Fruit fly (Drosophila melanogaster): ENCODE results near the gene alpha-Est4.

The alpha-Est4 gene

dm6 chr3R:7490884-7491283, 47.5 kb downstream of the alpha-Est4 start (continued):
- TF ChIP-seq pb (GFP tag; optimal IDR thresholded peaks at IDR 0.05): no peak
- TF ChIP-seq Ada2b (GFP tag; IDR thresholded peaks at IDR 0.05): peak; percentile 28; the same call in 1 of the 2 replicates
- TF ChIP-seq insv (GFP tag; optimal IDR thresholded peaks at IDR 0.05): no peak
- TF ChIP-seq CG6272 (GFP tag; IDR thresholded peaks at IDR 0.05): 0 out of 2 replicates have a peak, but pooled peaks have one; percentile 17
- no peak for TF ChIP-seq Dip2 (GFP tag; IDR thresholded peaks at IDR 0.05)
- TF ChIP-seq hbn (GFP tag; IDR thresholded peaks at IDR 0.05; ENCODE audit: partially characterized antibody): no peak
- no peak for TF ChIP-seq HmgD (GFP tag; optimal IDR thresholded peaks at IDR 0.05)
- TF ChIP-seq knrl (GFP tag; IDR thresholded peaks at IDR 0.05; ENCODE audit: partially characterized antibody): no peak
- TF ChIP-seq Xbp1 (GFP tag; optimal IDR thresholded peaks at IDR 0.05): peak; percentile 62
- no peak for TF ChIP-seq Mrtf (GFP tag; IDR thresholded peaks at IDR 0.05)
- TF ChIP-seq Jarid2 (GFP tag; optimal IDR thresholded peaks at IDR 0.05): no peak
- no peak for TF ChIP-seq gsb (GFP tag; IDR thresholded peaks at IDR 0.05)
- no peak for TF ChIP-seq Deaf1 (tag; optimal IDR thresholded peaks at IDR 0.05)
- TF ChIP-seq CG12155 (GFP tag; optimal IDR thresholded peaks at IDR 0.05): peak; percentile 26
- no peak for TF ChIP-seq mirr (GFP tag; optimal IDR thresholded peaks at IDR 0.05)
- peak; percentile 39; the same call in 1 of the 2 replicates for TF ChIP-seq ssp (GFP tag; IDR thresholded peaks at IDR 0.05)
- TF ChIP-seq cwo (GFP tag; optimal IDR thresholded peaks at IDR 0.05): peak; percentile 3
- no peak for TF ChIP-seq maf-S (GFP tag; optimal IDR thresholded peaks at IDR 0.05)
- TF ChIP-seq CG11723 (GFP tag; optimal IDR thresholded peaks at IDR 0.05): peak; percentile 29
- no peak for TF ChIP-seq shn (GFP tag; optimal IDR thresholded peaks at IDR 0.05)
- 0 out of 3 replicates have a peak, but pooled peaks have one; percentile 52 for TF ChIP-seq dysf (GFP tag; IDR thresholded peaks at IDR 0.05)
- peak; percentile 24 for TF ChIP-seq Fer3 (tag; optimal IDR thresholded peaks at IDR 0.05)
- no peak for TF ChIP-seq CG6854 (GFP tag; optimal IDR thresholded peaks at IDR 0.05)
- peak; percentile 39 for TF ChIP-seq CG9727 (GFP tag; optimal IDR thresholded peaks at IDR 0.05)
- TF ChIP-seq CG17361 (GFP tag; IDR thresholded peaks at IDR 0.05): peak; percentile 91
- no peak; the same call in 1 of the 3 replicates for TF ChIP-seq tgo (GFP tag; IDR thresholded peaks at IDR 0.05)
- TF ChIP-seq CG5180 (GFP tag; optimal IDR thresholded peaks at IDR 0.05): peak; percentile 47
- 0 out of 3 replicates have a peak, but pooled peaks have one; percentile 10 for TF ChIP-seq gce (GFP tag; IDR thresholded peaks at IDR 0.05)
- TF ChIP-seq Chrac-16 (GFP tag; optimal IDR thresholded peaks at IDR 0.05): peak; percentile 31
- no peak for TF ChIP-seq Poxn (GFP tag; IDR thresholded peaks at IDR 0.05)
- TF ChIP-seq unpg (GFP tag; optimal IDR thresholded peaks at IDR 0.05): peak; percentile 65
- TF ChIP-seq CG7839 (tag; optimal IDR thresholded peaks at IDR 0.05): peak; percentile 74
- peak; percentile 41; the same call in 1 of the 2 replicates for TF ChIP-seq HLH3B (GFP tag; IDR thresholded peaks at IDR 0.05)
- TF ChIP-seq CG7372 (GFP tag; IDR thresholded peaks at IDR 0.05): no peak
- TF ChIP-seq CG14965 (GFP tag; optimal IDR thresholded peaks at IDR 0.05; ENCODE audit: borderline replicate concordance): no peak
- TF ChIP-seq chinmo (GFP tag; IDR thresholded peaks at IDR 0.05; ENCODE audit: partially characterized antibody): no peak
- peak; percentile 46; the same call in 1 of the 2 replicates for TF ChIP-seq wor (GFP tag; IDR thresholded peaks at IDR 0.05)
- TF ChIP-seq CG32767 (GFP tag; IDR thresholded peaks at IDR 0.05): no peak
- TF ChIP-seq Lpt (GFP tag; optimal IDR thresholded peaks at IDR 0.05): no peak
- TF ChIP-seq pum (GFP tag; optimal IDR thresholded peaks at IDR 0.05): no peak
- no peak for TF ChIP-seq onecut (GFP tag; IDR thresholded peaks at IDR 0.05)
- no peak for TF ChIP-seq Hmr (GFP tag; optimal IDR thresholded peaks at IDR 0.05)
- TF ChIP-seq al (GFP tag; IDR thresholded peaks at IDR 0.05): no peak
- TF ChIP-seq pho (GFP tag; optimal IDR thresholded peaks at IDR 0.05): no peak
- peak; percentile 69 for TF ChIP-seq CG15269 (tag; optimal IDR thresholded peaks at IDR 0.05)
- TF ChIP-seq dm (GFP tag; optimal IDR thresholded peaks at IDR 0.05): no peak
- peak; percentile 67 for TF ChIP-seq CG4424 (GFP tag; optimal IDR thresholded peaks at IDR 0.05)
- no peak for TF ChIP-seq ftz-f1 (GFP tag; optimal IDR thresholded peaks at IDR 0.05)
- peak; percentile 24 for TF ChIP-seq CG9817 (tag; optimal IDR thresholded peaks at IDR 0.05)
- no peak for TF ChIP-seq hth (optimal IDR thresholded peaks at IDR 0.05)
- no peak for TF ChIP-seq Taf1 (GFP tag; IDR thresholded peaks at IDR 0.05)
- 0 out of 3 replicates have a peak, but pooled peaks have one; percentile 38 for TF ChIP-seq H15 (GFP tag; IDR thresholded peaks at IDR 0.05)

Data from whole organism, embryonic.